Fruit fly (Drosophila melanogaster) S2 (cell line): Measurements from ENCODE around the gene Trxr1.

ENCODE experiments used
- CG8478 ChIP-seq: fragments of >200 bp; optimal IDR thresholded peaks from 2 replicates; lab custom pipeline; 2018
- CTCF ChIP-seq, 2 experiments: fragments of >200 bp; optimal IDR thresholded peaks; 2 replicates each; lab custom pipeline; 2018

- TF ChIP-seq CTCF (optimal IDR thresholded peaks at IDR 0.05; lab: Kevin White, UChicago) (no peak), CG8478 (lab: Kevin White, UChicago) (no peak)
Observed at dm6 chrX:8231241-8232028, 10.9 kb upstream of the Trxr1 start.
